Worm (Caenorhabditis elegans): ENCODE results near the gene str-145.

DNA sequence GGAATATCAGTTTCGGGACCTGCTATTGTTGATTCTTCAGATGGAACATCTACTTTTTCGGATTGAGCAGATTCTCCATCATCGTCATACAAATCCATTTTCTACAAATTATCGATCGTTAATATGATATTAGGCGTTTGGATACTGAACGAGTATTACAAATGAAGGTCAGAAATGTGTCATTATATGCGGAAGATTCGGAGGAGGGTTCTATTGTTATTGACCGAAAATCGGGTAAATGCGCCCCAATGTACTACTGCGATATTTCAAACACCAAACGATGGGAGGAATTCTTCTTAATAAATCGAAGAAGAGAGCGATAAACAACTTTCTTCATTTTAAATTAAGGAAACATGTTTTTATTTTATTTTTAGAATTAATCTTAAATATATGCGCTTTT is 31.1 kb upstream of the str-145 start, which contains the start of gene spr-1:
- TF ChIP-seq dao-5 (tag; optimal IDR thresholded peaks at IDR 0.05) (no peak), W03F9.2 (tag; optimal IDR thresholded peaks at IDR 0.05) (no peak), him-1 (tag; optimal IDR thresholded peaks at IDR 0.05) (no peak)
